Worm (Caenorhabditis elegans): ENCODE measurements around the gene chts-1.

The chts-1 gene

ce11 chrX:7550452-7550851 lies 31.0 kb upstream of the chts-1 start:
- TF ChIP-seq ztf-29 (GFP tag; IDR thresholded peaks at IDR 0.05), result no peak
- TF ChIP-seq klf-2 (GFP tag; conservative IDR thresholded peaks at IDR 0.05), result no peak
- TF ChIP-seq cog-1 (tag; optimal IDR thresholded peaks at IDR 0.05), result no peak
- TF ChIP-seq med-1 (GFP tag; optimal IDR thresholded peaks at IDR 0.05; ENCODE audit: insufficient read depth), result no peak
- no peak for TF ChIP-seq flt-1 (GFP tag; IDR thresholded peaks at IDR 0.05)
- no peak for TF ChIP-seq ref-1 (GFP tag; conservative IDR thresholded peaks at IDR 0.05)
- TF ChIP-seq ztf-23 (GFP tag; IDR thresholded peaks at IDR 0.05), result no peak
- no peak for TF ChIP-seq T22C8.4 (GFP tag; IDR thresholded peaks at IDR 0.05)
- no peak for TF ChIP-seq tab-1 (GFP tag; IDR thresholded peaks at IDR 0.05)

- TF ChIP-seq ztf-29 (GFP tag; IDR thresholded peaks at IDR 0.05) (no peak), cog-1 (tag; optimal IDR thresholded peaks at IDR 0.05) (no peak), ztf-23 (GFP tag; IDR thresholded peaks at IDR 0.05) (no peak), med-1 (GFP tag; optimal IDR thresholded peaks at IDR 0.05; ENCODE audit: insufficient read depth) (no peak), flt-1 (GFP tag; IDR thresholded peaks at IDR 0.05) (no peak), T22C8.4 (GFP tag; IDR thresholded peaks at IDR 0.05) (no peak)
These were observed 28.7 kb upstream of the chts-1 start, which contains the start of gene F46C8.1 for ce11 chrX:7548158-7548557. F46C8.1 (plus strand) TSS chrX:7548458.

- no peak for TF ChIP-seq cog-1 (tag; optimal IDR thresholded peaks at IDR 0.05)
- no peak for TF ChIP-seq klf-2 (GFP tag; conservative IDR thresholded peaks at IDR 0.05)
- no peak for TF ChIP-seq med-1 (GFP tag; optimal IDR thresholded peaks at IDR 0.05; ENCODE audit: insufficient read depth)
- no peak for TF ChIP-seq ztf-29 (GFP tag; IDR thresholded peaks at IDR 0.05)
- TF ChIP-seq tab-1 (GFP tag; IDR thresholded peaks at IDR 0.05), result no peak
- no peak for TF ChIP-seq ztf-23 (GFP tag; IDR thresholded peaks at IDR 0.05)
- no peak for TF ChIP-seq T22C8.4 (GFP tag; IDR thresholded peaks at IDR 0.05)
- no peak for TF ChIP-seq ref-1 (GFP tag; conservative IDR thresholded peaks at IDR 0.05)
- TF ChIP-seq flt-1 (GFP tag; IDR thresholded peaks at IDR 0.05), result no peak
These were observed 28.2 kb upstream of the chts-1 start for ce11 chrX:7547696-7548095.

ce11 chrX:7546509-7546908 lies 27.0 kb upstream of the chts-1 start, which contains the start of gene col-174:
col-174 (plus strand) TSS chrX:7546809.
- TF ChIP-seq ref-1 (GFP tag; conservative IDR thresholded peaks at IDR 0.05), result no peak
- TF ChIP-seq klf-2 (GFP tag; conservative IDR thresholded peaks at IDR 0.05), result no peak
- TF ChIP-seq T22C8.4 (GFP tag; IDR thresholded peaks at IDR 0.05), result no peak
- TF ChIP-seq ztf-29 (GFP tag; IDR thresholded peaks at IDR 0.05), result no peak
- no peak for TF ChIP-seq tab-1 (GFP tag; IDR thresholded peaks at IDR 0.05)
- TF ChIP-seq med-1 (GFP tag; optimal IDR thresholded peaks at IDR 0.05; ENCODE audit: insufficient read depth), result no peak
- no peak for TF ChIP-seq flt-1 (GFP tag; IDR thresholded peaks at IDR 0.05)
- TF ChIP-seq cog-1 (tag; optimal IDR thresholded peaks at IDR 0.05), result no peak
- no peak for TF ChIP-seq ztf-23 (GFP tag; IDR thresholded peaks at IDR 0.05)

ce11 chrX:7541078-7541477 lies 21.6 kb upstream of the chts-1 start:
- no peak for TF ChIP-seq klf-2 (GFP tag; conservative IDR thresholded peaks at IDR 0.05)
- no peak for TF ChIP-seq med-1 (GFP tag; optimal IDR thresholded peaks at IDR 0.05; ENCODE audit: insufficient read depth)
- TF ChIP-seq ztf-23 (GFP tag; IDR thresholded peaks at IDR 0.05), result no peak
- no peak for TF ChIP-seq tab-1 (GFP tag; IDR thresholded peaks at IDR 0.05)
- no peak for TF ChIP-seq flt-1 (GFP tag; IDR thresholded peaks at IDR 0.05)
- TF ChIP-seq T22C8.4 (GFP tag; IDR thresholded peaks at IDR 0.05), result no peak
- TF ChIP-seq ztf-29 (GFP tag; IDR thresholded peaks at IDR 0.05), result no peak
- no peak for TF ChIP-seq ref-1 (GFP tag; conservative IDR thresholded peaks at IDR 0.05)
- no peak for TF ChIP-seq cog-1 (tag; optimal IDR thresholded peaks at IDR 0.05)

- TF ChIP-seq cog-1 (tag; optimal IDR thresholded peaks at IDR 0.05) (no peak), ztf-29 (GFP tag; IDR thresholded peaks at IDR 0.05) (no peak), T22C8.4 (GFP tag; IDR thresholded peaks at IDR 0.05) (no peak), med-1 (GFP tag; optimal IDR thresholded peaks at IDR 0.05; ENCODE audit: insufficient read depth) (no peak), klf-2 (GFP tag; conservative IDR thresholded peaks at IDR 0.05) (no peak), ztf-23 (GFP tag; IDR thresholded peaks at IDR 0.05) (no peak), flt-1 (GFP tag; IDR thresholded peaks at IDR 0.05) (no peak)
These were observed 20.6 kb upstream of the chts-1 start, which contains the start of gene glb-16 for ce11 chrX:7540033-7540432. glb-16 (minus strand) TSS chrX:7540133.

- no peak for TF ChIP-seq cog-1 (tag; optimal IDR thresholded peaks at IDR 0.05)
- TF ChIP-seq tab-1 (GFP tag; IDR thresholded peaks at IDR 0.05), result no peak
- no peak for TF ChIP-seq ztf-23 (GFP tag; IDR thresholded peaks at IDR 0.05)
- TF ChIP-seq ztf-29 (GFP tag; IDR thresholded peaks at IDR 0.05), result no peak
- TF ChIP-seq T22C8.4 (GFP tag; IDR thresholded peaks at IDR 0.05), result no peak
- no peak for TF ChIP-seq med-1 (GFP tag; optimal IDR thresholded peaks at IDR 0.05; ENCODE audit: insufficient read depth)
- no peak for TF ChIP-seq ref-1 (GFP tag; conservative IDR thresholded peaks at IDR 0.05)
- TF ChIP-seq klf-2 (GFP tag; conservative IDR thresholded peaks at IDR 0.05), result no peak
- TF ChIP-seq flt-1 (GFP tag; IDR thresholded peaks at IDR 0.05), result no peak
These were observed 18.3 kb upstream of the chts-1 start, which contains the start of gene dpy-7 for ce11 chrX:7537742-7538268. dpy-7 (minus strand) TSS chrX:7537792.

ce11 chrX:7536869-7537268 lies 17.4 kb upstream of the chts-1 start:
- no peak; the same call in 1 of the 2 replicates for TF ChIP-seq ztf-29 (GFP tag; IDR thresholded peaks at IDR 0.05)
- no peak for TF ChIP-seq cog-1 (tag; optimal IDR thresholded peaks at IDR 0.05)
- no peak for TF ChIP-seq ref-1 (GFP tag; conservative IDR thresholded peaks at IDR 0.05)
- TF ChIP-seq T22C8.4 (GFP tag; IDR thresholded peaks at IDR 0.05), result no peak
- TF ChIP-seq tab-1 (GFP tag; IDR thresholded peaks at IDR 0.05), result no peak
- no peak for TF ChIP-seq klf-2 (GFP tag; conservative IDR thresholded peaks at IDR 0.05)
- TF ChIP-seq flt-1 (GFP tag; IDR thresholded peaks at IDR 0.05), result no peak
- no peak for TF ChIP-seq med-1 (GFP tag; optimal IDR thresholded peaks at IDR 0.05; ENCODE audit: insufficient read depth)
- TF ChIP-seq ztf-23 (GFP tag; IDR thresholded peaks at IDR 0.05), result no peak

ce11 chrX:7534454-7534853 lies 15.0 kb upstream of the chts-1 start:
- TF ChIP-seq ref-1 (GFP tag; conservative IDR thresholded peaks at IDR 0.05) (no peak), flt-1 (GFP tag; IDR thresholded peaks at IDR 0.05) (no peak), T22C8.4 (GFP tag; IDR thresholded peaks at IDR 0.05) (no peak)

- no peak for TF ChIP-seq flt-1 (GFP tag; IDR thresholded peaks at IDR 0.05)
- no peak for TF ChIP-seq ztf-23 (GFP tag; IDR thresholded peaks at IDR 0.05)
- no peak for TF ChIP-seq ztf-29 (GFP tag; IDR thresholded peaks at IDR 0.05)
- TF ChIP-seq ref-1 (GFP tag; conservative IDR thresholded peaks at IDR 0.05), result no peak
- TF ChIP-seq tab-1 (GFP tag; IDR thresholded peaks at IDR 0.05), result no peak
- no peak for TF ChIP-seq T22C8.4 (GFP tag; IDR thresholded peaks at IDR 0.05)
- TF ChIP-seq cog-1 (tag; optimal IDR thresholded peaks at IDR 0.05), result no peak
- no peak for TF ChIP-seq med-1 (GFP tag; optimal IDR thresholded peaks at IDR 0.05; ENCODE audit: insufficient read depth)
- TF ChIP-seq klf-2 (GFP tag; conservative IDR thresholded peaks at IDR 0.05), result no peak
These were observed 13.2 kb upstream of the chts-1 start, which contains the start of gene ceh-14 for ce11 chrX:7532632-7533031. ceh-14 (minus strand) TSS chrX:7532732.

Measured in whole organism, midembryonic.